Worm (Caenorhabditis elegans) whole organism, late embryonic: ENCODE data around the gene F56D5.5.

Source experiments
- F13H6.1 ChIP-seq: sonication (generic microtip); optimal IDR thresholded peaks from 2 replicates; lab custom pipeline; 2016; ENCODE audit warnings: missing genetic modification characterization, missing compliant biosample characterization
- ama-1 ChIP-seq: fragments of 150-350 bp; optimal IDR thresholded peaks from 2 replicates; lab custom pipeline; 2014
- ceh-22 ChIP-seq: sonication (generic microtip); optimal IDR thresholded peaks from 2 replicates; lab custom pipeline; 2017; ENCODE audit warnings: missing biosample characterization, missing genetic modification characterization
- elt-2 ChIP-seq: sonication (generic microtip); optimal IDR thresholded peaks from 2 replicates; lab custom pipeline; 2016; ENCODE audit warnings: missing genetic modification reagents, missing genetic modification characterization, missing compliant biosample characterization
- fax-1 ChIP-seq: sonication (generic microtip); optimal IDR thresholded peaks from 2 replicates; lab custom pipeline; 2016; ENCODE audit warnings: missing genotype, missing genetic modification characterization, missing compliant biosample characterization
- hlh-30 ChIP-seq: sonication (generic microtip); optimal IDR thresholded peaks from 2 replicates; lab custom pipeline; 2017; ENCODE audit warnings: antibody characterized with exemption, missing genetic modification characterization, missing compliant biosample characterization; ENCODE audit not compliant: insufficient read depth
- madf-2 ChIP-seq: sonication (generic microtip); optimal IDR thresholded peaks from 2 replicates; lab custom pipeline; 2017; ENCODE audit warnings: missing genetic modification characterization, missing compliant biosample characterization
- nfya-1 ChIP-seq: sonication (generic microtip); optimal IDR thresholded peaks from 2 replicates; lab custom pipeline; 2017; ENCODE audit warnings: missing genetic modification characterization, mild to moderate bottlenecking, missing compliant biosample characterization, antibody characterized with exemption, moderate library complexity
- nhr-11 ChIP-seq: fragments of 150-350 bp; optimal IDR thresholded peaks from 2 replicates; lab custom pipeline; 2014; ENCODE audit warnings: missing biosample characterization, missing genetic modification characterization
- pha-4 ChIP-seq: fragments of 150-350 bp; optimal IDR thresholded peaks from 2 replicates; lab custom pipeline; 2018; ENCODE audit warnings: missing biosample characterization, missing genetic modification reagents, missing genetic modification characterization
- pqm-1 ChIP-seq: sonication (generic microtip); optimal IDR thresholded peaks from 2 replicates; lab custom pipeline; 2016; ENCODE audit warnings: missing genetic modification characterization, missing compliant biosample characterization

- TF ChIP-seq elt-2 = no peak
- no peak for TF ChIP-seq ceh-22
- no peak for TF ChIP-seq fax-1 (tag; lab: Kevin White, UChicago)
- no peak for TF ChIP-seq madf-2
- TF ChIP-seq pqm-1 = no peak
- TF ChIP-seq nfya-1 (tag; lab: Kevin White, UChicago) = no peak
- TF ChIP-seq pha-4 (tag; lab: Kevin White, UChicago) = no peak
- no peak for TF ChIP-seq ama-1
- TF ChIP-seq hlh-30 (tag; lab: Kevin White, UChicago) = no peak
- no peak for TF ChIP-seq nhr-11 (tag; lab: Kevin White, UChicago)
- no peak for TF ChIP-seq F13H6.1 (tag; lab: Kevin White, UChicago)
Observed at ce11 chrIV:9397278-9397677, 10.6 kb downstream of the F56D5.5 start, which contains the start of gene F56D5.3.
